Worm (Caenorhabditis elegans) whole organism, mixed stage, embryonic: ENCODE data around the gene rab-35.

Experiments used
- blmp-1 ChIP-seq: fragments of 150-350 bp; optimal IDR thresholded peaks from 2 replicates; lab custom pipeline; 2014; ENCODE audit warnings: missing biosample characterization, missing genetic modification characterization
- ceh-43 ChIP-seq: fragments of 200-800 bp; sonication (Bioruptor generic); optimal IDR thresholded peaks from 2 replicates; lab custom pipeline; 2018; ENCODE audit warnings: mild to moderate bottlenecking, missing genetic modification characterization, moderate library complexity, missing compliant biosample characterization
- flh-1 ChIP-seq: fragments of 200-800 bp; sonication (Bioruptor generic); optimal IDR thresholded peaks from 2 replicates; lab custom pipeline; 2018; ENCODE audit warnings: mild to moderate bottlenecking, missing genetic modification characterization, moderate library complexity, missing compliant biosample characterization
- lsy-2 ChIP-seq: fragments of 150-350 bp; optimal IDR thresholded peaks from 2 replicates; lab custom pipeline; 2014; ENCODE audit warnings: missing biosample characterization, missing genetic modification characterization
- mab-5 ChIP-seq: fragments of 150-350 bp; optimal IDR thresholded peaks from 2 replicates; lab custom pipeline; 2014; ENCODE audit warnings: missing biosample characterization, missing genetic modification characterization
- mep-1 ChIP-seq: fragments of 150-350 bp; optimal IDR thresholded peaks from 2 replicates; lab custom pipeline; 2017; ENCODE audit warnings: missing biosample characterization, missing genetic modification reagents, missing genetic modification characterization, inconsistent platforms
- nhr-12 ChIP-seq: fragments of 150-350 bp; optimal IDR thresholded peaks from 2 replicates; lab custom pipeline; 2014; ENCODE audit warnings: missing biosample characterization, missing genetic modification characterization
- nhr-28 ChIP-seq: fragments of 150-350 bp; optimal IDR thresholded peaks from 2 replicates; lab custom pipeline; 2014; ENCODE audit warnings: missing biosample characterization, missing genetic modification characterization
- nhr-76 ChIP-seq: sonication (generic microtip); optimal IDR thresholded peaks from 2 replicates; lab custom pipeline; 2017; ENCODE audit warnings: missing biosample characterization, missing genetic modification characterization
- sem-2 ChIP-seq: fragments of 200-800 bp; sonication (Bioruptor generic); optimal IDR thresholded peaks from 2 replicates; lab custom pipeline; 2018; ENCODE audit warnings: mild to moderate bottlenecking, missing genetic modification characterization, missing compliant biosample characterization
- snpc-4 ChIP-seq: fragments of 150-350 bp; optimal IDR thresholded peaks from 2 replicates; lab custom pipeline; 2014; ENCODE audit warnings: missing biosample characterization, missing genetic modification characterization
- unc-39 ChIP-seq: fragments of 150-350 bp; optimal IDR thresholded peaks from 2 replicates; lab custom pipeline; 2014; ENCODE audit warnings: missing biosample characterization, missing genetic modification characterization

DNA sequence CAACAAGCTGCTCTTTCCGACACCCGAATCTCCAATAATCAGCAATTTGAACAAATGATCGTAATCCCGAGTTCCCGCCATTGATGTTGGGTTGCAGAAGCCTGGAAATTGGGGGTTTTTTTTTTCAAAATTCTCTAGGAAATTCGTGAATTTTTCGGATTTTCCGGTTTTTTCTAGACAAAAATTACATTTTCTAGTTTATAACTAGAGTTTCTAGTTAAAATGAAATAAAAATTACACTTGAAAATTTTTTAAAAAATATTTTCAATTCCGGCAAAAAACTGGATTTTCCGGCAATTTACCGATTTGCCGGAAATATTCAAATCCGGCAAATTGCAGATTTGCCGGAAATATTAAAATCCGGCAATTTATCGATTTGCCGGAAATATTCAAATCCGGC lies at the start of gene rab-35:
- no peak for TF ChIP-seq flh-1 (GFP tag; lab: Kevin White, UChicago)
- TF ChIP-seq blmp-1 (tag; lab: Kevin White, UChicago), result no peak
- no peak for TF ChIP-seq lsy-2 (tag; lab: Kevin White, UChicago)
- TF ChIP-seq mep-1 (tag; lab: Kevin White, UChicago), result no peak
- no peak for TF ChIP-seq nhr-12 (tag; lab: Kevin White, UChicago)
- TF ChIP-seq snpc-4 (tag; lab: Kevin White, UChicago), result no peak
- no peak for TF ChIP-seq ceh-43 (GFP tag; lab: Kevin White, UChicago)
- TF ChIP-seq nhr-28 (tag; lab: Kevin White, UChicago), result no peak
- no peak for TF ChIP-seq sem-2 (GFP tag; lab: Kevin White, UChicago)
- no peak for TF ChIP-seq nhr-76 (tag; lab: Kevin White, UChicago)
- TF ChIP-seq mab-5 (tag; lab: Kevin White, UChicago), result no peak
- no peak for TF ChIP-seq unc-39 (tag; lab: Kevin White, UChicago)
